Worm (Caenorhabditis elegans): Measurements from ENCODE around the gene F14F9.3.

DNA sequence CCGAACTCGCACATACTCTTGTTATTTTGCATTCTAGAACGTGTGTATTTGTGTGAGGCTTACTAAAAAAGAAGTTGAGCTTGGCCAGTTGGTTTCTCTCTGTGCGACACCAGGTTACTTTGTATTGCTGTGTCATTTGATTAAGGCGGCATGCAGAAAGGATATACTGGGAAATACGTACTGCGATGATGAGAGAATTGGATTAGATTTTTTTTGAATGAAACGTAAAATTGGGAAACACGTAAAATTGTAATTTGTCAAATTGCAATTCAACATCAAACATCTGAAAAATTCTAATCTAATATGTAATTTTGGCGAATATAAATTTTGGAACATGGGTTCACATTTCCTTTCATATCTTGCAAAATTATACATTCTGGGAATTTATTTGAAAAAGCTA, 5.8 kb downstream of the F14F9.3 start, which contains the start of gene srh-129:
- no peak for TF ChIP-seq flt-1 (GFP tag; IDR thresholded peaks at IDR 0.05)
- no peak for TF ChIP-seq hmbx-1 (tag; optimal IDR thresholded peaks at IDR 0.05)
- TF ChIP-seq ceh-36 (tag; optimal IDR thresholded peaks at IDR 0.05), result no peak
- no peak for TF ChIP-seq ets-7 (tag; optimal IDR thresholded peaks at IDR 0.05)
- TF ChIP-seq ama-1 (optimal IDR thresholded peaks at IDR 0.05), result no peak
- no peak for TF ChIP-seq tbx-37 (GFP tag; conservative IDR thresholded peaks at IDR 0.05)
- TF ChIP-seq tbx-11 (GFP tag; IDR thresholded peaks at IDR 0.05), result no peak
- TF ChIP-seq scrt-1 (GFP tag; IDR thresholded peaks at IDR 0.05), result no peak
- TF ChIP-seq tra-4 (tag; optimal IDR thresholded peaks at IDR 0.05), result no peak
- TF ChIP-seq hmg-4 (GFP tag; optimal IDR thresholded peaks at IDR 0.05), result no peak
- TF ChIP-seq sea-1 (GFP tag; conservative IDR thresholded peaks at IDR 0.05), result no peak

All from whole organism, early embryonic.